Worm (Caenorhabditis elegans): ENCODE results near the gene C05D12.4.

ce11 chrII:11473525-11474181, 42.0 kb downstream of the C05D12.4 start, which contains the start of the genes metl-1 and W02B12.11:
- TF ChIP-seq dox-1 (GFP tag; IDR thresholded peaks at IDR 0.05) (peak; percentile 89), ceh-79 (tag; optimal IDR thresholded peaks at IDR 0.05) (no peak), C17E4.6 (GFP tag; IDR thresholded peaks at IDR 0.05) (peak; percentile 67; the same call in 1 of the 2 replicates), nfya-1 (tag; optimal IDR thresholded peaks at IDR 0.05; ENCODE audit: borderline replicate concordance, insufficient read depth) (no peak), athp-1 (tag; optimal IDR thresholded peaks at IDR 0.05) (no peak), attf-5 (GFP tag; optimal IDR thresholded peaks at IDR 0.05) (peak; percentile 78), lir-1 (GFP tag; conservative IDR thresholded peaks at IDR 0.05) (0 out of 2 replicates have a peak, but pooled peaks have one; percentile 30), pha-4 (tag; optimal IDR thresholded peaks at IDR 0.05) (no peak), xnd-1 (tag; optimal IDR thresholded peaks at IDR 0.05) (peak; percentile 61), madf-3 (GFP tag; IDR thresholded peaks at IDR 0.05) (peak; percentile 92), lin-40 (tag; optimal IDR thresholded peaks at IDR 0.05) (peak; percentile 88), unc-130 (GFP tag; optimal IDR thresholded peaks at IDR 0.05) (peak; percentile 8), sea-2 (GFP tag; IDR thresholded peaks at IDR 0.05) (no peak)

Measured in whole organism, young adult.